Worm (Caenorhabditis elegans) whole organism, L4/young adult: ENCODE results near the gene F01D5.10.

ENCODE experiments used
- W03F9.2 ChIP-seq: fragments of 150-350 bp; optimal IDR thresholded peaks from 2 replicates; lab custom pipeline; 2014; ENCODE audit warnings: missing biosample characterization, missing genetic modification characterization
- dao-5 ChIP-seq: sonication (generic microtip); optimal IDR thresholded peaks from 2 replicates; lab custom pipeline; 2016; ENCODE audit warnings: missing genotype, missing genetic modification characterization, moderate library complexity, missing compliant biosample characterization
- him-1 ChIP-seq: sonication (generic microtip); optimal IDR thresholded peaks from 2 replicates; lab custom pipeline; 2016; ENCODE audit warnings: missing genotype, missing genetic modification reagents, missing genetic modification characterization, missing compliant biosample characterization

ce11 chrII:14053141-14053540 lies 32.0 kb upstream of the F01D5.10 start:
- TF ChIP-seq dao-5 (tag; lab: Kevin White, UChicago) (no peak), him-1 (tag; lab: Kevin White, UChicago) (no peak), W03F9.2 (tag; lab: Kevin White, UChicago) (no peak)
